Worm (Caenorhabditis elegans): ENCODE measurements around the gene msp-78.

msp-78 gene

DNA sequence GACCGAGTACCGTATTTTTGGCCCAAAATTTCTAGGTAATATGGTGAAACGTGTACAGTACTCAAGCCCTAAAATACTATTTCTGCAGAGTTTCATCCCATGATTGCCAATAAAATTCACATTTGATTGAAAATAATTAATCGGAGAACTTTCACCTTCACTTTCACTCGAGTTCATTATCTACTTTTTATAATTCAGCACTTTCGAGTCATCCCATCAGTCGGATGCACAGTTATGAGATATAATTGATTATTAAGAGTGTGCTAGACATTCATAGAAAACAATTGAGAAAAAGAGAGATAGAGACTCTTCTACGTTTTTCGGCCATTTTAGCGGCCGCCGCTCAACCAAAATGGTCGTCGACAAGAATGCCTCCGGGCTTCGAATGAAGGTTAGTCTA, 32.9 kb downstream of the msp-78 start, which contains the start of gene fat-3:
Gene fat-3 (plus strand): TSS at position 313 of the 400 bp plus-strand sequence.
- TF ChIP-seq cog-1 (tag; optimal IDR thresholded peaks at IDR 0.05) (no peak), flt-1 (GFP tag; IDR thresholded peaks at IDR 0.05) (no peak), ztf-23 (GFP tag; IDR thresholded peaks at IDR 0.05) (no peak), ref-1 (GFP tag; conservative IDR thresholded peaks at IDR 0.05) (no peak), T22C8.4 (GFP tag; IDR thresholded peaks at IDR 0.05) (no peak), ztf-29 (GFP tag; IDR thresholded peaks at IDR 0.05) (no peak), med-1 (GFP tag; optimal IDR thresholded peaks at IDR 0.05; ENCODE audit: insufficient read depth) (no peak), klf-2 (GFP tag; conservative IDR thresholded peaks at IDR 0.05) (no peak), tab-1 (GFP tag; IDR thresholded peaks at IDR 0.05) (no peak)

DNA sequence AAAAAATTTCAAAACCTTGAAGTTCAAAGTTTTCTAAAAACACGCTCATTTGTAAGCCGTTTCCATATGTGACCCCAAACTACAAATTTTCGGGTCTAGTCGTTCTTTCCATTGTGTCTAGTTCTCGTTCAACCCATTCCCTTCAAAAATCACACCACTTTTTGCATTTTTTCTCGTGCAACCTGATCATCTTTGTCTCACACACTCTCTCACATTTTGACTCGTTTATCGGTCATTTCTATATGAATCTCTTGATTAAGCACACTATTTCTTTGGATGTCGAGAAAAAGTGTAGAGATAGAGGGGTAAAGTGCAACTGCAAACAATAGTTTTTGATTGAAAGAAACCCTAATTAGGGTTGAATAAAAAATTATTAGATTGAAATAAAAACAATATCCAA, 33.7 kb downstream of the msp-78 start:
- TF ChIP-seq flt-1 (GFP tag; IDR thresholded peaks at IDR 0.05) (no peak), klf-2 (GFP tag; conservative IDR thresholded peaks at IDR 0.05) (no peak)

DNA sequence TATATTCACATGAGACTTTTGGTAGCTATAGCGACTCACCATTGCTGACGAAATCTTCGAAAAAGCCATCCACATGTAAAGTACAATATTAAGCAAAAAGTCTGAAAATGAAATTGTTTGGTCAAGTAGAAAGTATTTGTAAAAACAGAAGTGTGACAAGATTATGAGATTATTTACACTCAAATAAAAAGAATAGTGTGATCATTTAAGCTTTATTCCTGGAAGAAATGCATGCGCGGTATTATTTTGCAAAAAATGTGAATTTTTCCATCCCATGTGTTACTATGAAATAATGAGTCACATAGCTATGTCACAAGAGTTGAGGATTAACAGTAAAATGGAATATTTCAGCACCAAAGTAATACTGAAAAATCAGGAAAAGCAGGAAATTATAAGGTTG, 40.8 kb downstream of the msp-78 start, which contains the start of gene dct-15:
Gene dct-15 (minus strand): TSS at position 101 of the 400 bp plus-strand sequence.
- TF ChIP-seq ztf-29 (GFP tag; IDR thresholded peaks at IDR 0.05) (no peak), flt-1 (GFP tag; IDR thresholded peaks at IDR 0.05) (no peak), T22C8.4 (GFP tag; IDR thresholded peaks at IDR 0.05) (no peak), ztf-23 (GFP tag; IDR thresholded peaks at IDR 0.05) (no peak), cog-1 (tag; optimal IDR thresholded peaks at IDR 0.05) (no peak), ref-1 (GFP tag; conservative IDR thresholded peaks at IDR 0.05) (no peak), med-1 (GFP tag; optimal IDR thresholded peaks at IDR 0.05; ENCODE audit: insufficient read depth) (no peak), tab-1 (GFP tag; IDR thresholded peaks at IDR 0.05) (no peak), klf-2 (GFP tag; conservative IDR thresholded peaks at IDR 0.05) (no peak)

DNA sequence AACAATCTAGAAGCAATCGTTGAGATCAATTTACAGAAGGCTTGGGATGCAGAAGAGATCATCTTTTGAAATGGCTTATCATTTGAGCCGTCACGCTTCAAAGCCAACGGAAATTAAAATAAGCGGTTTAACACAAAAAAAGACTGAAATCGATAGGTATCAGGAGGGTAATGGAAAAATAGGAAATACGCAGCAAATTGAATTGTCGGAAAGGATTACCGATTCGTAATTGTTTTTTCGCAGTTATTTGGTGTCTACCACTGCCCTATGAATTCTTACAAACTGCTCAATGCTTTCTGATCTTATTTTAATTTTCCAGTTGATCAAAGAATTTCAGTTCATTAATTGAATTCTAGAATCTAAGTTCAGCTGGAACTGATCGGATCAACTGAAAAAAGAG, 41.6 kb downstream of the msp-78 start:
- no peak for TF ChIP-seq med-1 (GFP tag; optimal IDR thresholded peaks at IDR 0.05; ENCODE audit: insufficient read depth)
- TF ChIP-seq ref-1 (GFP tag; conservative IDR thresholded peaks at IDR 0.05), result no peak
- TF ChIP-seq cog-1 (tag; optimal IDR thresholded peaks at IDR 0.05), result no peak
- TF ChIP-seq tab-1 (GFP tag; IDR thresholded peaks at IDR 0.05), result no peak
- no peak for TF ChIP-seq klf-2 (GFP tag; conservative IDR thresholded peaks at IDR 0.05)
- no peak for TF ChIP-seq ztf-29 (GFP tag; IDR thresholded peaks at IDR 0.05)
- no peak for TF ChIP-seq ztf-23 (GFP tag; IDR thresholded peaks at IDR 0.05)
- TF ChIP-seq T22C8.4 (GFP tag; IDR thresholded peaks at IDR 0.05), result no peak
- TF ChIP-seq flt-1 (GFP tag; IDR thresholded peaks at IDR 0.05), result no peak

DNA sequence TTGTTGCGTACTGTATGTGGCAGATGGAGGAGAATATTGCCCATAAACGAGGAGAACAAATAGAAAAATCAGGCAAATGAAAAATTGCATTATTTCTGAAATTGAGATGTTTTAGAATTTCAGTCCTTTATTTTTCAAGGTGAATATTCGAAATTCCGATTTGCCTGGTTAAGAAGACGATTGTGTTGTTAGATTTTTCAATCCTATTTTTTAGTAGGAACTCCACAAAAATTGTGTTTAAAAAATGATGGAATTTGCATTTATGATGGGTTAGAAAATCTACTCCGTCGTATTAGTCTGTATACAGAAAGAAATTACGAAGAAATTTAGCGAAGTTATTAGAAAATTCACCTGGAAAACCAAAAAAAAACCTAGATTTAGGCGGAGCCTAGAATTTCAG, 45.6 kb downstream of the msp-78 start, which contains the start of gene egl-20:
Gene egl-20 (minus strand): TSS at position 101 of the 400 bp plus-strand sequence.
- TF ChIP-seq ref-1 (GFP tag; conservative IDR thresholded peaks at IDR 0.05), result no peak
- TF ChIP-seq tab-1 (GFP tag; IDR thresholded peaks at IDR 0.05), result no peak
- TF ChIP-seq med-1 (GFP tag; optimal IDR thresholded peaks at IDR 0.05; ENCODE audit: insufficient read depth), result no peak
- TF ChIP-seq ztf-23 (GFP tag; IDR thresholded peaks at IDR 0.05), result no peak
- no peak for TF ChIP-seq flt-1 (GFP tag; IDR thresholded peaks at IDR 0.05)
- no peak for TF ChIP-seq ztf-29 (GFP tag; IDR thresholded peaks at IDR 0.05)
- TF ChIP-seq klf-2 (GFP tag; conservative IDR thresholded peaks at IDR 0.05), result no peak
- TF ChIP-seq cog-1 (tag; optimal IDR thresholded peaks at IDR 0.05), result no peak
- TF ChIP-seq T22C8.4 (GFP tag; IDR thresholded peaks at IDR 0.05), result no peak

Measured in whole organism, midembryonic.